Fruit fly (Drosophila melanogaster): Measurements from ENCODE around the gene CG43689.

DNA sequence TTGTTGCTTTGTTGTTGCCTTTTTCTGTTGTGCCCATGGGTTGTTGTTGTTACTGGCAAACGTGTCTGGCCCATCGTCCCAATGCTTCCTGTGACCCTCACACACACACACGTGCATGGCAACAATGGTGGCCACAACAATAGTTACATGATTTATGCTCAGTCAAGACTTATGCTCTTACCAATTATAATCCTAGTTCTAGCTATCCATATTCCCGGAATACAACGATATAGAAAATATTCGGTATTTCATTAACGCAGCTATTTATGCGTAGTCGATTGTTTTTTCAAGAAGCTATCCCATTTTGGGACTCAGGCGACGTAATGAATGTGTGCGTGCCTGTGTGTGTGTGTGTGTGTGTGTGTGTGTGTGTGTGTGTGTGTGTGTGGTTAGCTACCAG, 36.8 kb upstream of the CG43689 start:
- TF ChIP-seq brk (GFP tag; optimal IDR thresholded peaks at IDR 0.05) (no peak), lola (GFP tag; optimal IDR thresholded peaks at IDR 0.05) (no peak), Hr78 (GFP tag; optimal IDR thresholded peaks at IDR 0.05) (no peak), tai (GFP tag; optimal IDR thresholded peaks at IDR 0.05) (no peak)
